Fruit fly (Drosophila melanogaster): Measurements from ENCODE around the gene CG17672.

Gene CG17672

dm6 chr3L:13022160-13022853, 6.5 kb upstream of the CG17672 start, which contains the start of gene Adk2 (continued):
- TF ChIP-seq CG7357 (GFP tag; IDR thresholded peaks at IDR 0.05) (no peak), Elba2 (GFP tag; optimal IDR thresholded peaks at IDR 0.05) (peak; percentile 8), dati (GFP tag; IDR thresholded peaks at IDR 0.05) (no peak), CG2202 (tag; optimal IDR thresholded peaks at IDR 0.05) (no peak), NC2α (GFP tag; optimal IDR thresholded peaks at IDR 0.05) (no peak), CG4617 (GFP tag; optimal IDR thresholded peaks at IDR 0.05; ENCODE audit: borderline replicate concordance) (no peak), Chrac-16 (GFP tag; optimal IDR thresholded peaks at IDR 0.05) (no peak), bab2 (GFP tag; optimal IDR thresholded peaks at IDR 0.05) (no peak), NfI (GFP tag; optimal IDR thresholded peaks at IDR 0.05) (peak; percentile 17), inv (GFP tag; IDR thresholded peaks at IDR 0.05; ENCODE audit: partially characterized antibody) (no peak), CG14014 (GFP tag; IDR thresholded peaks at IDR 0.05) (peak; percentile 44), E2f1 (GFP tag; IDR thresholded peaks at IDR 0.05) (peak; percentile 30; the same call in 1 of the 2 replicates), Rx (GFP tag; IDR thresholded peaks at IDR 0.05) (peak; percentile 15; the same call in 1 of the 2 replicates), amos (GFP tag; IDR thresholded peaks at IDR 0.05; ENCODE audit: partially characterized antibody) (peak; percentile 53), kay (GFP tag; optimal IDR thresholded peaks at IDR 0.05) (peak; percentile 0), C15 (GFP tag; IDR thresholded peaks at IDR 0.05) (no peak), sisA (GFP tag; IDR thresholded peaks at IDR 0.05) (peak; percentile 47), CHES-1-like (GFP tag; optimal IDR thresholded peaks at IDR 0.05) (no peak), CG3995 (GFP tag; optimal IDR thresholded peaks at IDR 0.05) (no peak), Oli (tag; optimal IDR thresholded peaks at IDR 0.05) (no peak), CG10959 (GFP tag; IDR thresholded peaks at IDR 0.05) (peak; percentile 29; the same call in 1 of the 2 replicates), sim (GFP tag; IDR thresholded peaks at IDR 0.05) (no peak), Gug (GFP tag; IDR thresholded peaks at IDR 0.05) (peak; percentile 67), CG1832 (GFP tag; optimal IDR thresholded peaks at IDR 0.05) (no peak), Dfd (GFP tag; optimal IDR thresholded peaks at IDR 0.05) (no peak), sob (GFP tag; IDR thresholded peaks at IDR 0.05) (peak; percentile 23; the same call in 1 of the 2 replicates), Drgx (GFP tag; IDR thresholded peaks at IDR 0.05) (peak; percentile 47; the same call in 1 of the 2 replicates), br (optimal IDR thresholded peaks at IDR 0.05) (no peak), mirr (GFP tag; optimal IDR thresholded peaks at IDR 0.05) (no peak), tup (GFP tag; optimal IDR thresholded peaks at IDR 0.05) (peak; percentile 29), CG6791 (GFP tag; IDR thresholded peaks at IDR 0.05; ENCODE audit: partially characterized antibody) (peak; percentile 58; the same call in 2 of the 3 replicates), dm (GFP tag; optimal IDR thresholded peaks at IDR 0.05) (peak; percentile 62), CG7987 (GFP tag; optimal IDR thresholded peaks at IDR 0.05) (peak; percentile 34), YL-1 (GFP tag; optimal IDR thresholded peaks at IDR 0.05) (peak; percentile 66), psq (GFP tag; optimal IDR thresholded peaks at IDR 0.05) (no peak), CrebB (tag; optimal IDR thresholded peaks at IDR 0.05) (peak; percentile 7), unc-4 (GFP tag; IDR thresholded peaks at IDR 0.05; ENCODE audit: partially characterized antibody) (0 out of 2 replicates have a peak, but pooled peaks have one; percentile 29), Six4 (GFP tag; optimal IDR thresholded peaks at IDR 0.05) (no peak), zf30C (GFP tag; optimal IDR thresholded peaks at IDR 0.05) (peak; percentile 74), CG12659 (GFP tag; optimal IDR thresholded peaks at IDR 0.05) (peak; percentile 5), fru (optimal IDR thresholded peaks at IDR 0.05) (no peak), HHEX (GFP tag; optimal IDR thresholded peaks at IDR 0.05) (peak; percentile 33), nerfin-1 (tag; optimal IDR thresholded peaks at IDR 0.05) (peak; percentile 74), CG5953 (GFP tag; IDR thresholded peaks at IDR 0.05) (peak; percentile 42; the same call in 1 of the 2 replicates), Adf1 (GFP tag; IDR thresholded peaks at IDR 0.05) (no peak), CG31224 (GFP tag; IDR thresholded peaks at IDR 0.05) (peak; percentile 26; the same call in 1 of the 2 replicates), CG6689 (GFP tag; IDR thresholded peaks at IDR 0.05) (peak; percentile 35; the same call in 1 of the 2 replicates), Bdp1 (GFP tag; optimal IDR thresholded peaks at IDR 0.05) (no peak), cato (GFP tag; optimal IDR thresholded peaks at IDR 0.05; ENCODE audit: borderline replicate concordance) (no peak), pfk (GFP tag; optimal IDR thresholded peaks at IDR 0.05) (no peak)

Measured in whole organism, embryonic.